Worm (Caenorhabditis elegans) whole organism, mixed stage, embryonic: ENCODE data around the gene F54B11.4.

Experiments
- blmp-1 ChIP-seq: fragments of 150-350 bp; optimal IDR thresholded peaks from 2 replicates; lab custom pipeline; 2014; ENCODE audit warnings: missing biosample characterization, missing genetic modification characterization
- cnd-1 ChIP-seq: fragments of 200-800 bp; sonication (Bioruptor generic); optimal IDR thresholded peaks from 2 replicates; lab custom pipeline; 2018; ENCODE audit warnings: mild to moderate bottlenecking, missing genetic modification characterization, missing compliant biosample characterization
- lin-32 ChIP-seq: fragments of 200-800 bp; sonication (Bioruptor generic); optimal IDR thresholded peaks from 2 replicates; lab custom pipeline; 2018; ENCODE audit warnings: mild to moderate bottlenecking, missing genetic modification characterization, missing compliant biosample characterization
- nhr-237 ChIP-seq: fragments of 150-350 bp; optimal IDR thresholded peaks from 2 replicates; lab custom pipeline; 2014; ENCODE audit warnings: missing biosample characterization, missing genetic modification characterization
- nhr-28 ChIP-seq: fragments of 150-350 bp; optimal IDR thresholded peaks from 2 replicates; lab custom pipeline; 2014; ENCODE audit warnings: missing biosample characterization, missing genetic modification characterization
- nhr-76 ChIP-seq: sonication (generic microtip); optimal IDR thresholded peaks from 2 replicates; lab custom pipeline; 2017; ENCODE audit warnings: missing biosample characterization, missing genetic modification characterization
- pha-4 ChIP-seq: fragments of 150-350 bp; optimal IDR thresholded peaks from 2 replicates; lab custom pipeline; 2018; ENCODE audit warnings: missing biosample characterization, missing genetic modification reagents, missing genetic modification characterization
- snpc-4 ChIP-seq: fragments of 150-350 bp; optimal IDR thresholded peaks from 2 replicates; lab custom pipeline; 2014; ENCODE audit warnings: missing biosample characterization, missing genetic modification characterization
- unc-120 ChIP-seq: sonication (generic microtip); optimal IDR thresholded peaks from 2 replicates; lab custom pipeline; 2017; ENCODE audit warnings: missing genetic modification characterization, missing compliant biosample characterization; ENCODE audit not compliant: poor library complexity, severe bottlenecking
- unc-62 ChIP-seq: fragments of 150-350 bp; optimal IDR thresholded peaks from 2 replicates; lab custom pipeline; 2014; ENCODE audit warnings: missing biosample characterization, missing genetic modification reagents, missing genetic modification characterization
- ztf-11 ChIP-seq: fragments of 150-350 bp; optimal IDR thresholded peaks from 2 replicates; lab custom pipeline; 2014; ENCODE audit warnings: missing biosample characterization, missing genetic modification characterization

- TF ChIP-seq nhr-28 (tag; lab: Kevin White, UChicago) (no peak), pha-4 (tag; lab: Kevin White, UChicago) (no peak), nhr-237 (tag; lab: Kevin White, UChicago) (no peak), ztf-11 (tag; lab: Kevin White, UChicago) (no peak), snpc-4 (tag; lab: Kevin White, UChicago) (no peak), lin-32 (GFP tag; lab: Kevin White, UChicago) (no peak), unc-62 (GFP tag; lab: Kevin White, UChicago) (no peak), blmp-1 (tag; lab: Kevin White, UChicago) (no peak), unc-120 (tag; lab: Kevin White, UChicago) (no peak), nhr-76 (tag; lab: Kevin White, UChicago) (no peak), cnd-1 (tag; lab: Kevin White, UChicago) (no peak)
Measured at ce11 chrX:13591175-13591574, 1.3 kb upstream of the F54B11.4 start, which contains the start of gene col-44.
